Worm (Caenorhabditis elegans) whole organism, L2 larva: ENCODE measurements around the gene C08F11.7.
A peak's percentile ranks its signal among the peaks of the same experiment; 100 is the strongest.

ENCODE experiments used
- C34F6.9 ChIP-seq: fragments of 150-350 bp; optimal IDR thresholded peaks from 2 replicates; lab custom pipeline; 2014; ENCODE audit warnings: missing biosample characterization, missing genetic modification characterization
- F13H6.1 ChIP-seq: sonication (generic microtip); optimal IDR thresholded peaks from 2 replicates; lab custom pipeline; 2016; ENCODE audit warnings: missing genetic modification characterization, missing compliant biosample characterization
- R02D3.7 ChIP-seq: fragments of 150-350 bp; optimal IDR thresholded peaks from 2 replicates; lab custom pipeline; 2014; ENCODE audit warnings: missing biosample characterization, missing genetic modification characterization
- Y55F3AM.14 ChIP-seq: fragments of 200-800 bp; sonication (Bioruptor generic); optimal IDR thresholded peaks from 2 replicates; lab custom pipeline; 2018; ENCODE audit warnings: mild to moderate bottlenecking, missing genetic modification characterization, missing compliant biosample characterization
- ZK546.5 ChIP-seq: sonication (generic microtip); optimal IDR thresholded peaks from 2 replicates; lab custom pipeline; 2017; ENCODE audit warnings: missing biosample characterization, missing genetic modification characterization
- aly-2 ChIP-seq: fragments of 150-350 bp; optimal IDR thresholded peaks from 2 replicates; lab custom pipeline; 2014; ENCODE audit warnings: missing biosample characterization, missing genetic modification characterization
- ama-1 ChIP-seq: fragments of 150-350 bp; optimal IDR thresholded peaks from 2 replicates; lab custom pipeline; 2018; ENCODE audit warnings: inconsistent platforms
- blmp-1 ChIP-seq: sonication (generic microtip); optimal IDR thresholded peaks from 2 replicates; lab custom pipeline; 2017; ENCODE audit warnings: missing genetic modification characterization, mild to moderate bottlenecking, missing compliant biosample characterization, antibody characterized with exemption, moderate library complexity; ENCODE audit not compliant: insufficient read depth
- ceh-16 ChIP-seq: fragments of 150-350 bp; optimal IDR thresholded peaks from 2 replicates; lab custom pipeline; 2014; ENCODE audit warnings: missing biosample characterization, missing genetic modification characterization
- ceh-82 ChIP-seq: fragments of 150-350 bp; optimal IDR thresholded peaks from 2 replicates; lab custom pipeline; 2014; ENCODE audit warnings: missing biosample characterization, missing genetic modification characterization
- elt-1 ChIP-seq: fragments of 150-350 bp; optimal IDR thresholded peaks from 2 replicates; lab custom pipeline; 2014; ENCODE audit warnings: missing biosample characterization, missing genetic modification characterization
- fos-1 ChIP-seq: fragments of 150-350 bp; optimal IDR thresholded peaks from 2 replicates; lab custom pipeline; 2014; ENCODE audit warnings: missing biosample characterization, missing genetic modification characterization
- gmeb-1 ChIP-seq: fragments of 150-350 bp; optimal IDR thresholded peaks from 2 replicates; lab custom pipeline; 2014; ENCODE audit warnings: missing biosample characterization, missing genetic modification characterization
- lin-11 ChIP-seq: fragments of 150-350 bp; sonication (generic microtip); optimal IDR thresholded peaks from 2 replicates; lab custom pipeline; 2014; ENCODE audit warnings: missing biosample characterization, missing genetic modification characterization, inconsistent platforms, mixed read lengths
- lin-13 ChIP-seq: fragments of 150-350 bp; optimal IDR thresholded peaks from 2 replicates; lab custom pipeline; 2014; ENCODE audit warnings: missing biosample characterization, missing genetic modification reagents, missing genetic modification characterization
- lsy-2 ChIP-seq, 2 experiments: fragments of 150-350 bp in 1 of 2; sonication (generic microtip) in 1 of 2; optimal IDR thresholded peaks; 2 replicates each; lab custom pipeline; 2014 to 2017; ENCODE audit warnings: missing biosample characterization in 2 of 2, missing genetic modification characterization in 2 of 2
- mab-5 ChIP-seq: fragments of 150-350 bp; optimal IDR thresholded peaks from 2 replicates; lab custom pipeline; 2014; ENCODE audit warnings: missing biosample characterization, missing genetic modification characterization
- mbf-1 ChIP-seq: sonication (generic microtip); optimal IDR thresholded peaks from 2 replicates; lab custom pipeline; 2017; ENCODE audit warnings: missing biosample characterization, missing genetic modification characterization
- nhr-10 ChIP-seq: sonication (generic microtip); optimal IDR thresholded peaks from 2 replicates; lab custom pipeline; 2017; ENCODE audit warnings: missing biosample characterization, missing genetic modification characterization
- nhr-12 ChIP-seq: fragments of 150-350 bp; optimal IDR thresholded peaks from 2 replicates; lab custom pipeline; 2014; ENCODE audit warnings: missing biosample characterization, missing genetic modification characterization
- nhr-129 ChIP-seq: fragments of 150-350 bp; optimal IDR thresholded peaks from 2 replicates; lab custom pipeline; 2014; ENCODE audit warnings: missing biosample characterization, missing genetic modification characterization
- nhr-21 ChIP-seq: fragments of 150-350 bp; optimal IDR thresholded peaks from 2 replicates; lab custom pipeline; 2014; ENCODE audit warnings: missing biosample characterization, missing genetic modification characterization
- nhr-23 ChIP-seq: fragments of 150-350 bp; optimal IDR thresholded peaks from 2 replicates; lab custom pipeline; 2014; ENCODE audit warnings: missing biosample characterization, missing genetic modification reagents, missing genetic modification characterization
- nhr-237 ChIP-seq: fragments of 150-350 bp; optimal IDR thresholded peaks from 2 replicates; lab custom pipeline; 2014; ENCODE audit warnings: missing biosample characterization, missing genetic modification characterization
- nhr-25 ChIP-seq: fragments of 150-350 bp; sonication (generic microtip); optimal IDR thresholded peaks from 3 replicates; lab custom pipeline; 2014; ENCODE audit warnings: missing biosample characterization, missing genetic modification characterization
- peb-1 ChIP-seq: fragments of 150-350 bp; optimal IDR thresholded peaks from 2 replicates; lab custom pipeline; 2014; ENCODE audit warnings: missing biosample characterization, missing genetic modification characterization
- skn-1 ChIP-seq: sonication (generic microtip); optimal IDR thresholded peaks from 2 replicates; lab custom pipeline; 2017; ENCODE audit warnings: missing biosample characterization, missing genetic modification characterization
- sma-3 ChIP-seq: sonication (generic microtip); optimal IDR thresholded peaks from 2 replicates; lab custom pipeline; 2016; ENCODE audit warnings: missing genetic modification reagents, missing genetic modification characterization, missing compliant biosample characterization
- sma-9 ChIP-seq, 2 experiments: fragments of 150-350 bp in 1 of 2; sonication (generic microtip) in 1 of 2; optimal IDR thresholded peaks; 2 replicates each; lab custom pipeline; 2014 to 2016; ENCODE audit warnings: missing genetic modification characterization in 2 of 2, mild to moderate bottlenecking in 1 of 2, missing biosample characterization in 1 of 2, missing compliant biosample characterization in 1 of 2, missing genetic modification reagents in 1 of 2, moderate library complexity in 1 of 2
- snpc-4 ChIP-seq: fragments of 150-350 bp; optimal IDR thresholded peaks from 2 replicates; lab custom pipeline; 2014; ENCODE audit warnings: missing biosample characterization, missing genetic modification characterization
- unc-39 ChIP-seq: fragments of 150-350 bp; optimal IDR thresholded peaks from 2 replicates; lab custom pipeline; 2014; ENCODE audit warnings: missing biosample characterization, missing genetic modification characterization
- unc-55 ChIP-seq: fragments of 150-350 bp; sonication (generic microtip); optimal IDR thresholded peaks from 3 replicates; lab custom pipeline; 2014; ENCODE audit warnings: missing biosample characterization, missing genetic modification reagents, missing genetic modification characterization
- unc-62 ChIP-seq: fragments of 150-350 bp; optimal IDR thresholded peaks from 2 replicates; lab custom pipeline; 2014; ENCODE audit warnings: missing biosample characterization, missing genetic modification reagents, missing genetic modification characterization
- zag-1 ChIP-seq: fragments of 150-350 bp; optimal IDR thresholded peaks from 2 replicates; lab custom pipeline; 2014; ENCODE audit warnings: missing biosample characterization, missing genetic modification characterization
- ztf-1 ChIP-seq: fragments of 200-800 bp; sonication (Bioruptor generic); conservative IDR thresholded peaks from 2 replicates; pipeline ENCODE4 v1.3.6; 2022; ENCODE audit warnings: missing genetic modification characterization, missing compliant biosample characterization
- ztf-11 ChIP-seq: sonication (generic microtip); optimal IDR thresholded peaks from 2 replicates; lab custom pipeline; 2017; ENCODE audit warnings: missing biosample characterization, missing genetic modification characterization
- ztf-4 ChIP-seq: fragments of 150-350 bp; optimal IDR thresholded peaks from 2 replicates; lab custom pipeline; 2014; ENCODE audit warnings: missing biosample characterization, missing genetic modification characterization

The C08F11.7 gene

ce11 chrIV:13626469-13626868 lies 10.6 kb upstream of the C08F11.7 start, which contains the start of gene sru-21:
TSS of gene sru-21 (plus strand) at chrIV:13626769.
- TF ChIP-seq unc-62 (GFP tag; lab: Kevin White, UChicago) = no peak
- no peak for TF ChIP-seq Y55F3AM.14
- TF ChIP-seq C34F6.9 (tag; lab: Kevin White, UChicago) = no peak
- TF ChIP-seq unc-39 (tag; lab: Kevin White, UChicago) = no peak
- no peak for TF ChIP-seq lin-11 (tag; lab: Kevin White, UChicago)
- no peak for TF ChIP-seq ztf-1
- no peak for TF ChIP-seq nhr-23 (tag; lab: Kevin White, UChicago)
- TF ChIP-seq snpc-4 = no peak
- TF ChIP-seq ama-1 (lab: Kevin White, UChicago) = no peak
- TF ChIP-seq F13H6.1 = no peak
- no peak for TF ChIP-seq unc-55
- TF ChIP-seq fos-1 (tag; lab: Kevin White, UChicago) = no peak
- TF ChIP-seq ZK546.5 (tag; lab: Kevin White, UChicago) = no peak
- no peak for TF ChIP-seq nhr-12 (tag; lab: Kevin White, UChicago)
- TF ChIP-seq ceh-82 (tag; lab: Kevin White, UChicago) = no peak
- TF ChIP-seq, all 48 proteins: peak for 0

- TF ChIP-seq ztf-11 = no peak
- TF ChIP-seq ZK546.5 (tag; lab: Kevin White, UChicago) = no peak
- no peak for TF ChIP-seq nhr-21
- no peak for TF ChIP-seq C34F6.9 (tag; lab: Kevin White, UChicago)
- TF ChIP-seq mbf-1 (tag; lab: Kevin White, UChicago) = no peak
- no peak for TF ChIP-seq nhr-129 (tag; lab: Kevin White, UChicago)
- TF ChIP-seq lin-11 (tag; lab: Kevin White, UChicago) = no peak
- TF ChIP-seq ceh-16 (tag; lab: Kevin White, UChicago) = no peak
- TF ChIP-seq mab-5 (tag; lab: Kevin White, UChicago) = no peak
- TF ChIP-seq peb-1 (tag; lab: Kevin White, UChicago) = no peak
- no peak for TF ChIP-seq R02D3.7 (tag; lab: Kevin White, UChicago)
- no peak for TF ChIP-seq nhr-25 (tag; lab: Kevin White, UChicago)
- TF ChIP-seq Y55F3AM.14 = no peak
- TF ChIP-seq sma-9 (GFP tag; optimal IDR thresholded peaks at IDR 0.05; lab: Kevin White, UChicago) = no peak
- TF ChIP-seq sma-9 (tag; optimal IDR thresholded peaks at IDR 0.05; lab: Kevin White, UChicago) = no peak
- TF ChIP-seq F13H6.1 = no peak
- no peak for TF ChIP-seq lsy-2 (tag; optimal IDR thresholded peaks at IDR 0.05; lab: Kevin White, UChicago)
- TF ChIP-seq lin-13 (GFP tag; lab: Kevin White, UChicago) = no peak
These were observed 4.5 kb upstream of the C08F11.7 start for ce11 chrIV:13632613-13633012.

ce11 chrIV:13633165-13633564 lies 3.9 kb upstream of the C08F11.7 start, which contains the start of gene fbxa-98:
TSS of gene fbxa-98 (plus strand) at chrIV:13633407.
- TF ChIP-seq elt-1 (tag; lab: Kevin White, UChicago) (no peak), C34F6.9 (tag; lab: Kevin White, UChicago) (no peak), zag-1 (tag; lab: Kevin White, UChicago) (no peak), F13H6.1 (no peak), aly-2 (tag; lab: Kevin White, UChicago) (no peak), blmp-1 (tag; lab: Kevin White, UChicago) (no peak), ama-1 (lab: Kevin White, UChicago) (no peak), nhr-10 (tag; lab: Kevin White, UChicago) (no peak), gmeb-1 (no peak), nhr-21 (no peak), nhr-129 (tag; lab: Kevin White, UChicago) (no peak), sma-3 (no peak), ZK546.5 (tag; lab: Kevin White, UChicago) (no peak), skn-1 (no peak), ceh-82 (tag; lab: Kevin White, UChicago) (no peak), lin-11 (tag; lab: Kevin White, UChicago) (no peak), unc-39 (tag; lab: Kevin White, UChicago) (no peak)

- TF ChIP-seq ztf-1 (no peak), snpc-4 (no peak), skn-1 (peak; percentile 68), nhr-237 (no peak), peb-1 (tag; lab: Kevin White, UChicago) (no peak), Y55F3AM.14 (no peak), fos-1 (tag; lab: Kevin White, UChicago) (peak; percentile 73), blmp-1 (tag; lab: Kevin White, UChicago) (no peak), ama-1 (lab: Kevin White, UChicago) (no peak), ztf-4 (tag; lab: Kevin White, UChicago) (no peak), gmeb-1 (peak; percentile 15)
- TF ChIP-seq, all 48 proteins: peak for 3
These were observed 2.0 kb downstream of the C08F11.7 start, which contains the start of gene ugt-22 for ce11 chrIV:13639027-13639426. TSS of gene ugt-22 (plus strand) at chrIV:13639260.
